Fruit fly (Drosophila melanogaster) whole organism, embryonic: Measurements from ENCODE around the gene ZnT35C.

Experiments
- Aef1 ChIP-seq: fragments of 200-800 bp; sonication (Bioruptor generic); IDR thresholded peaks from 3 replicates; pipeline ENCODE4 v1.3.6; 2022; ENCODE audit warnings: missing biosample characterization, missing genetic modification characterization
- CG10321 ChIP-seq: fragments of 200-800 bp; sonication (Bioruptor generic); IDR thresholded peaks from 2 replicates; pipeline ENCODE4 v1.3.6; 2022; ENCODE audit warnings: missing biosample characterization, missing genetic modification characterization
- CG10654 ChIP-seq: fragments of 200-800 bp; sonication (Bioruptor generic); optimal IDR thresholded peaks from 2 replicates; lab custom pipeline; 2016; ENCODE audit warnings: missing biosample characterization, missing genetic modification characterization
- CG10959 ChIP-seq: fragments of 200-800 bp; sonication (Bioruptor generic); IDR thresholded peaks from 2 replicates; pipeline ENCODE4 v1.3.6; 2022; ENCODE audit warnings: missing biosample characterization, missing genetic modification characterization
- CG12236 ChIP-seq: fragments of 200-800 bp; sonication (Bioruptor generic); optimal IDR thresholded peaks from 2 replicates; lab custom pipeline; 2016; ENCODE audit warnings: missing biosample characterization, missing genetic modification characterization
- CG12744 ChIP-seq: fragments of 200-800 bp; sonication (Bioruptor generic); optimal IDR thresholded peaks from 2 replicates; lab custom pipeline; 2016; ENCODE audit warnings: missing biosample characterization, missing genetic modification characterization
- CG15073 ChIP-seq: fragments of 200-800 bp; sonication (Bioruptor generic); optimal IDR thresholded peaks from 2 replicates; lab custom pipeline; 2016; ENCODE audit warnings: missing biosample characterization, missing genetic modification characterization
- CG1529 ChIP-seq: fragments of 200-800 bp; sonication (Bioruptor generic); optimal IDR thresholded peaks from 3 replicates; lab custom pipeline; 2018; ENCODE audit warnings: missing biosample characterization, missing genetic modification characterization
- CG1603 ChIP-seq: fragments of 200-800 bp; sonication (Bioruptor generic); optimal IDR thresholded peaks from 2 replicates; lab custom pipeline; 2019; ENCODE audit warnings: missing biosample characterization, mild to moderate bottlenecking, missing genetic modification characterization, moderate library complexity
- CG16779 ChIP-seq: fragments of 200-800 bp; sonication (Bioruptor generic); IDR thresholded peaks from 2 replicates; pipeline ENCODE4 v1.3.6; 2022; ENCODE audit warnings: missing biosample characterization, missing genetic modification characterization
- CG17361 ChIP-seq: fragments of 200-800 bp; sonication (Bioruptor generic); IDR thresholded peaks from 3 replicates; pipeline ENCODE4 v1.3.6; 2022; ENCODE audit warnings: missing biosample characterization, missing genetic modification characterization
- CG1832 ChIP-seq: fragments of 200-800 bp; sonication (Bioruptor generic); optimal IDR thresholded peaks from 2 replicates; lab custom pipeline; 2017; ENCODE audit warnings: missing biosample characterization, mild to moderate bottlenecking, missing genetic modification characterization, inconsistent platforms
- CG30431 ChIP-seq: fragments of 200-800 bp; sonication (Bioruptor generic); optimal IDR thresholded peaks from 2 replicates; lab custom pipeline; 2017; ENCODE audit warnings: missing biosample characterization, missing genetic modification characterization
- CG3407 ChIP-seq: fragments of 200-800 bp; sonication (Bioruptor generic); optimal IDR thresholded peaks from 2 replicates; lab custom pipeline; 2018; ENCODE audit warnings: missing biosample characterization, mild to moderate bottlenecking, missing genetic modification characterization
- CG3838 ChIP-seq: fragments of 200-800 bp; sonication (Bioruptor generic); optimal IDR thresholded peaks from 3 replicates; lab custom pipeline; 2016; ENCODE audit warnings: missing biosample characterization, missing genetic modification characterization
- CG4282 ChIP-seq: fragments of 200-800 bp; sonication (Bioruptor generic); optimal IDR thresholded peaks from 2 replicates; lab custom pipeline; 2016; ENCODE audit warnings: missing biosample characterization, missing genetic modification characterization
- CG4328 ChIP-seq: fragments of 200-800 bp; sonication (Bioruptor generic); optimal IDR thresholded peaks from 3 replicates; lab custom pipeline; 2017; ENCODE audit warnings: missing biosample characterization, missing genetic modification reagents, missing genetic modification characterization
- CG4404 ChIP-seq: fragments of 200-800 bp; sonication (Bioruptor generic); IDR thresholded peaks from 2 replicates; pipeline ENCODE4 v1.3.6; 2022; ENCODE audit warnings: missing biosample characterization, missing genetic modification characterization
- CG4820 ChIP-seq: fragments of 200-800 bp; sonication (Bioruptor generic); optimal IDR thresholded peaks from 3 replicates; lab custom pipeline; 2016; ENCODE audit warnings: missing biosample characterization, missing genetic modification characterization
- CG7357 ChIP-seq: fragments of 200-800 bp; sonication (Bioruptor generic); IDR thresholded peaks from 3 replicates; pipeline ENCODE4 v1.3.6; 2022; ENCODE audit warnings: missing biosample characterization, missing genetic modification characterization
- CG9215 ChIP-seq: fragments of 200-800 bp; sonication (Bioruptor generic); IDR thresholded peaks from 2 replicates; pipeline ENCODE4 v1.3.6; 2022; ENCODE audit warnings: missing biosample characterization, missing genetic modification characterization
- CG9727 ChIP-seq: fragments of 200-800 bp; sonication (Bioruptor generic); optimal IDR thresholded peaks from 3 replicates; lab custom pipeline; 2017; ENCODE audit warnings: missing biosample characterization, mild to moderate bottlenecking, missing genetic modification characterization
- CoRest ChIP-seq: fragments of 200-800 bp; sonication (Bioruptor generic); optimal IDR thresholded peaks from 3 replicates; lab custom pipeline; 2018; ENCODE audit warnings: missing biosample characterization, mild to moderate bottlenecking, missing genetic modification characterization, moderate library complexity
- D19B ChIP-seq: fragments of 200-800 bp; sonication (Bioruptor generic); optimal IDR thresholded peaks from 2 replicates; lab custom pipeline; 2017; ENCODE audit warnings: missing biosample characterization, mild to moderate bottlenecking, missing genetic modification characterization
- Dll ChIP-seq: fragments of 200-800 bp; sonication (Bioruptor generic); IDR thresholded peaks from 4 replicates; pipeline ENCODE4 v1.3.6; 2022; ENCODE audit warnings: missing biosample characterization, missing genetic modification characterization; ENCODE audit not compliant: partially characterized antibody
- Hsf ChIP-seq: fragments of 200-800 bp; sonication (Bioruptor generic); optimal IDR thresholded peaks from 3 replicates; lab custom pipeline; 2016; ENCODE audit warnings: missing biosample characterization, missing genetic modification characterization
- NFAT ChIP-seq: fragments of 200-800 bp; sonication (Bioruptor generic); IDR thresholded peaks from 2 replicates; pipeline ENCODE4 v1.3.6; 2022; ENCODE audit warnings: missing biosample characterization, missing genetic modification characterization
- NK7.1 ChIP-seq: fragments of 200-800 bp; sonication (Bioruptor generic); optimal IDR thresholded peaks from 3 replicates; lab custom pipeline; 2016; ENCODE audit warnings: missing biosample characterization, missing genetic modification characterization
- Rfx ChIP-seq: fragments of 200-800 bp; sonication (Bioruptor generic); IDR thresholded peaks from 2 replicates; pipeline ENCODE4 v1.3.6; 2022; ENCODE audit warnings: missing biosample characterization, missing genetic modification characterization
- ato ChIP-seq: fragments of 200-800 bp; sonication (Bioruptor generic); IDR thresholded peaks from 2 replicates; pipeline ENCODE4 v1.3.6; 2022; ENCODE audit warnings: missing biosample characterization, missing genetic modification characterization; ENCODE audit not compliant: partially characterized antibody
- bigmax ChIP-seq: fragments of 200-800 bp; sonication (Bioruptor generic); optimal IDR thresholded peaks from 2 replicates; lab custom pipeline; 2018; ENCODE audit warnings: missing biosample characterization, mild to moderate bottlenecking, missing genetic modification characterization
- chn ChIP-seq: fragments of 200-800 bp; sonication (Bioruptor generic); optimal IDR thresholded peaks from 2 replicates; lab custom pipeline; 2016; ENCODE audit warnings: missing biosample characterization, missing genetic modification characterization
- da ChIP-seq: fragments of 200-800 bp; sonication (Bioruptor generic); optimal IDR thresholded peaks from 2 replicates; lab custom pipeline; 2016; ENCODE audit warnings: missing biosample characterization, missing genetic modification characterization
- dan ChIP-seq: fragments of 200-800 bp; sonication (Bioruptor generic); IDR thresholded peaks from 2 replicates; pipeline ENCODE4 v1.3.6; 2022; ENCODE audit warnings: missing biosample characterization, missing genetic modification characterization
- ewg ChIP-seq: fragments of 200-800 bp; sonication (Bioruptor generic); optimal IDR thresholded peaks from 3 replicates; lab custom pipeline; 2017; ENCODE audit warnings: mild to moderate bottlenecking, missing biosample characterization, missing genetic modification reagents, missing genetic modification characterization
- gsb ChIP-seq: fragments of 200-800 bp; sonication (Bioruptor generic); IDR thresholded peaks from 2 replicates; pipeline ENCODE4 v1.3.6; 2022; ENCODE audit warnings: missing biosample characterization, missing genetic modification characterization
- gt ChIP-seq: fragments of 200-800 bp; sonication (Bioruptor generic); IDR thresholded peaks from 2 replicates; pipeline ENCODE4 v1.3.6; 2022; ENCODE audit warnings: missing biosample characterization, missing genetic modification characterization
- lbe ChIP-seq: fragments of 200-800 bp; sonication (Bioruptor generic); optimal IDR thresholded peaks from 2 replicates; lab custom pipeline; 2016; ENCODE audit warnings: missing biosample characterization, mild to moderate bottlenecking, missing genetic modification characterization
- nau ChIP-seq: fragments of 200-800 bp; sonication (Bioruptor generic); optimal IDR thresholded peaks from 3 replicates; lab custom pipeline; 2017; ENCODE audit warnings: missing biosample characterization, mild to moderate bottlenecking, missing genetic modification characterization, missing genetic modification reagents
- nerfin-1 ChIP-seq: fragments of 200-800 bp; sonication (Bioruptor generic); optimal IDR thresholded peaks from 3 replicates; lab custom pipeline; 2019; ENCODE audit warnings: missing biosample characterization, mild to moderate bottlenecking, missing genetic modification characterization, moderate library complexity
- oc ChIP-seq: fragments of 200-800 bp; sonication (Bioruptor generic); optimal IDR thresholded peaks from 2 replicates; lab custom pipeline; 2018; ENCODE audit warnings: missing biosample characterization, mild to moderate bottlenecking, missing genetic modification characterization, moderate library complexity
- pzg ChIP-seq: fragments of 200-800 bp; sonication (Bioruptor generic); optimal IDR thresholded peaks from 3 replicates; lab custom pipeline; 2018; ENCODE audit warnings: missing biosample characterization, mild to moderate bottlenecking, missing genetic modification characterization, moderate library complexity
- schlank ChIP-seq: fragments of 200-800 bp; sonication (Bioruptor generic); optimal IDR thresholded peaks from 2 replicates; lab custom pipeline; 2018; ENCODE audit warnings: missing biosample characterization, mild to moderate bottlenecking, missing genetic modification characterization
- sob ChIP-seq: fragments of 200-800 bp; sonication (Bioruptor generic); IDR thresholded peaks from 2 replicates; pipeline ENCODE4 v1.3.6; 2022; ENCODE audit warnings: missing biosample characterization, missing genetic modification characterization
- toy ChIP-seq: fragments of 200-800 bp; sonication (Bioruptor generic); IDR thresholded peaks from 2 replicates; pipeline ENCODE4 v1.3.6; 2022; ENCODE audit warnings: missing biosample characterization, missing genetic modification characterization
- ttk ChIP-seq: fragments of 200-800 bp; sonication (Bioruptor generic); IDR thresholded peaks from 2 replicates; pipeline ENCODE4 v2.1.2; 2022; ENCODE audit warnings: missing biosample characterization, missing genetic modification characterization
- tup ChIP-seq: fragments of 200-800 bp; sonication (Bioruptor generic); optimal IDR thresholded peaks from 2 replicates; lab custom pipeline; 2016; ENCODE audit warnings: missing biosample characterization, mild to moderate bottlenecking, missing genetic modification characterization, moderate library complexity
- tx ChIP-seq: fragments of 200-800 bp; sonication (Bioruptor generic); optimal IDR thresholded peaks from 2 replicates; lab custom pipeline; 2016; ENCODE audit warnings: missing biosample characterization, missing genetic modification characterization
- zen ChIP-seq: fragments of 200-800 bp; sonication (Bioruptor generic); optimal IDR thresholded peaks from 3 replicates; lab custom pipeline; 2018; ENCODE audit warnings: missing biosample characterization, mild to moderate bottlenecking, missing genetic modification characterization, moderate library complexity
- zen2 ChIP-seq: fragments of 200-800 bp; sonication (Bioruptor generic); IDR thresholded peaks from 3 replicates; pipeline ENCODE4 v1.3.6; 2022; ENCODE audit warnings: missing biosample characterization, missing genetic modification characterization; ENCODE audit not compliant: partially characterized antibody
- zfh2 ChIP-seq: fragments of 200-800 bp; sonication (Bioruptor generic); optimal IDR thresholded peaks from 2 replicates; lab custom pipeline; 2016; ENCODE audit warnings: missing biosample characterization, missing genetic modification characterization

ZnT35C gene

dm6 chr2L:15254229-15254861 is 6.8 kb upstream of the ZnT35C start (continued):
- TF ChIP-seq gsb, result no peak
- no peak for TF ChIP-seq CG4404 (GFP tag; lab: Robert Waterston, UW)
- peak; percentile 29 for TF ChIP-seq CG4282 (GFP tag; lab: Kevin White, UChicago)
- TF ChIP-seq lbe (GFP tag; lab: Kevin White, UChicago), result no peak
- TF ChIP-seq pzg, result no peak
- TF ChIP-seq CG1832, result no peak
- TF ChIP-seq Hsf (GFP tag; lab: Kevin White, UChicago), result peak; percentile 68
- TF ChIP-seq CG10654 (GFP tag; lab: Kevin White, UChicago), result no peak
- TF ChIP-seq Rfx (GFP tag; lab: Robert Waterston, UW), result peak; percentile 74
- TF ChIP-seq CG4328 (GFP tag; lab: Kevin White, UChicago), result no peak
- peak; percentile 5 for TF ChIP-seq CG1529 (GFP tag; lab: Kevin White, UChicago)
- TF ChIP-seq CG3407, result no peak
- TF ChIP-seq CG12236 (GFP tag; lab: Kevin White, UChicago), result no peak
- peak; percentile 45 for TF ChIP-seq CG9215
- TF ChIP-seq chn, result peak; percentile 1
- TF ChIP-seq zfh2 (GFP tag; lab: Kevin White, UChicago), result peak; percentile 15
- TF ChIP-seq CG1603 (tag; lab: Kevin White, UChicago), result no peak
- TF ChIP-seq toy (GFP tag; lab: Robert Waterston, UW), result no peak
- no peak for TF ChIP-seq CG10959 (GFP tag; lab: Robert Waterston, UW)
- TF ChIP-seq NFAT, result no peak
- TF ChIP-seq nerfin-1, result peak; percentile 17
- no peak for TF ChIP-seq tup (GFP tag; lab: Kevin White, UChicago)
- peak; percentile 27 for TF ChIP-seq CG4820 (GFP tag; lab: Kevin White, UChicago)
- TF ChIP-seq CG10321 (GFP tag; lab: Robert Waterston, UW), result no peak
- peak; percentile 63; the same call in 1 of the 2 replicates for TF ChIP-seq sob (GFP tag; lab: Robert Waterston, UW)
- no peak for TF ChIP-seq Dll (GFP tag; lab: Robert Waterston, UW)
- TF ChIP-seq dan (GFP tag; lab: Robert Waterston, UW), result no peak
- no peak for TF ChIP-seq CG12744 (GFP tag; lab: Kevin White, UChicago)
- TF ChIP-seq CoRest (tag; lab: Kevin White, UChicago), result peak; percentile 19
- peak; percentile 54 for TF ChIP-seq CG9727 (GFP tag; lab: Kevin White, UChicago)
- no peak for TF ChIP-seq da (GFP tag; lab: Kevin White, UChicago)
- no peak for TF ChIP-seq CG30431
- peak; percentile 60 for TF ChIP-seq CG17361 (GFP tag; lab: Robert Waterston, UW)
- no peak for TF ChIP-seq oc
- no peak for TF ChIP-seq nau (GFP tag; lab: Kevin White, UChicago)
- no peak for TF ChIP-seq ewg
- TF ChIP-seq zen (tag; lab: Kevin White, UChicago), result peak; percentile 19
- TF ChIP-seq ato, result no peak
- TF ChIP-seq gt, result no peak
- peak; percentile 41; the same call in 1 of the 3 replicates for TF ChIP-seq CG7357 (GFP tag; lab: Robert Waterston, UW)
- TF ChIP-seq Aef1, result peak; percentile 70
- no peak for TF ChIP-seq NK7.1
- TF ChIP-seq zen2 (GFP tag; lab: Robert Waterston, UW), result no peak
- TF ChIP-seq tx, result no peak
- TF ChIP-seq schlank (tag; lab: Kevin White, UChicago), result peak; percentile 23
- TF ChIP-seq ttk (GFP tag; lab: Robert Waterston, UW), result peak; percentile 16; the same call in 1 of the 2 replicates
- peak; percentile 10 for TF ChIP-seq D19B (GFP tag; lab: Kevin White, UChicago)
- TF ChIP-seq CG15073 (GFP tag; lab: Kevin White, UChicago), result no peak
- no peak for TF ChIP-seq bigmax (GFP tag; lab: Kevin White, UChicago)
- TF ChIP-seq CG3838 (GFP tag; lab: Kevin White, UChicago), result no peak
- no peak for TF ChIP-seq CG16779 (GFP tag; lab: Robert Waterston, UW)
